Fruit fly (Drosophila melanogaster) Kc167 (cell line): Measurements from ENCODE around the gene CG13409.

Experiments used
- Myc ChIP-seq: fragments of >200 bp; optimal IDR thresholded peaks from 2 replicates; lab custom pipeline; 2017; ENCODE audit warnings: missing external identifiers
- h ChIP-seq: fragments of >200 bp; optimal IDR thresholded peaks from 3 replicates; lab custom pipeline; 2018; ENCODE audit warnings: missing external identifiers
- psq ChIP-seq: fragments of >200 bp; optimal IDR thresholded peaks from 2 replicates; lab custom pipeline; 2017; ENCODE audit warnings: missing external identifiers
- ttk ChIP-seq: sonication (Bioruptor generic); optimal IDR thresholded peaks from 2 replicates; lab custom pipeline; 2017; ENCODE audit warnings: missing external identifiers

DNA sequence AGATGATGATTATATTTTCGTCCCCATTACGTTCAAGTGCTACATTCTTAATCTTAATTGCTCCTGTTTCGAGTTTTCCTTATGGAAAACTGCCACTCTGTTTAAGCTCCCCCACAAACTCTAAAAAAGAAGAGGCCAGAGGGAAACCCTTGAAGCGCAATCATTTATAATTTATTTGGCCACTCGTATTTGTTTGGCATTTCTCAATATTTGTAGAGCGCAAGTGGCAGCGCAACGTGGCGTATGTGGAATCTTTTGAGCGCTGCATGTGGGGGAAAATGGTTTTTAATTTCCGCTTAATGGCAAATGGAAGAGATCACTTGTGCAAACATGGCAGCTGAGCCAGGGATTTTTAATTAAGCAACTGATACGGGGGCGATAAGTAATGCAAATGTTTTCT lies 35.5 kb upstream of the CG13409 start:
- TF ChIP-seq psq (lab: Kevin White, UChicago): no peak
- no peak for TF ChIP-seq ttk
- TF ChIP-seq h: no peak
- no peak for TF ChIP-seq Myc (lab: Kevin White, UChicago)
